Worm (Caenorhabditis elegans) whole organism, midembryonic: ENCODE data around the gene K07C5.13.

Experiments used
- med-1 ChIP-seq: sonication (generic microtip); optimal IDR thresholded peaks from 2 replicates; lab custom pipeline; 2017; ENCODE audit warnings: missing genetic modification characterization, mild to moderate bottlenecking, missing compliant biosample characterization, antibody characterized with exemption, missing genetic modification reagents; ENCODE audit not compliant: insufficient read depth
- ztf-23 ChIP-seq: fragments of 200-800 bp; sonication (Bioruptor generic); IDR thresholded peaks from 2 replicates; pipeline ENCODE4 v1.3.6; 2022; ENCODE audit warnings: missing genetic modification reagents, missing genetic modification characterization, missing compliant biosample characterization

ce11 chrV:10379761-10380160, 37.9 kb downstream of the K07C5.13 start:
- TF ChIP-seq ztf-23 (GFP tag; lab: Robert Waterston, UW) (no peak), med-1 (GFP tag; lab: Kevin White, UChicago) (no peak)
